Worm (Caenorhabditis elegans) whole organism, L3 larva: ENCODE measurements around the gene chil-9.
A peak's percentile ranks its signal among the peaks of the same experiment; 100 is the strongest.

Experiments used
- R02D3.7 ChIP-seq: fragments of 150-350 bp; optimal IDR thresholded peaks from 2 replicates; lab custom pipeline; 2014; ENCODE audit warnings: missing biosample characterization, missing genetic modification characterization
- ZK546.5 ChIP-seq: sonication (generic microtip); optimal IDR thresholded peaks from 2 replicates; lab custom pipeline; 2017; ENCODE audit warnings: missing biosample characterization, missing genetic modification characterization
- aly-2 ChIP-seq: fragments of 150-350 bp; optimal IDR thresholded peaks from 2 replicates; lab custom pipeline; 2014; ENCODE audit warnings: missing biosample characterization, missing genetic modification characterization
- ama-1 ChIP-seq: fragments of 150-350 bp; optimal IDR thresholded peaks from 2 replicates; lab custom pipeline; 2018
- ceh-16 ChIP-seq: sonication (generic microtip); optimal IDR thresholded peaks from 2 replicates; lab custom pipeline; 2017; ENCODE audit warnings: missing biosample characterization, missing genetic modification characterization
- ceh-28 ChIP-seq: fragments of 150-350 bp; optimal IDR thresholded peaks from 2 replicates; lab custom pipeline; 2014; ENCODE audit warnings: missing biosample characterization, missing genetic modification reagents, missing genetic modification characterization
- ceh-82 ChIP-seq: fragments of 150-350 bp; optimal IDR thresholded peaks from 2 replicates; lab custom pipeline; 2014; ENCODE audit warnings: missing biosample characterization, missing genetic modification characterization
- egl-27 ChIP-seq: sonication (generic microtip); optimal IDR thresholded peaks from 4 replicates; lab custom pipeline; 2017; ENCODE audit warnings: missing biosample characterization, missing genetic modification reagents, missing genetic modification characterization
- egl-5 ChIP-seq: fragments of 150-350 bp; optimal IDR thresholded peaks from 2 replicates; lab custom pipeline; 2017; ENCODE audit warnings: missing biosample characterization, missing genetic modification reagents, missing genetic modification characterization, inconsistent platforms
- elt-1 ChIP-seq: fragments of 150-350 bp; optimal IDR thresholded peaks from 2 replicates; lab custom pipeline; 2014; ENCODE audit warnings: missing biosample characterization, missing genetic modification characterization
- elt-2 ChIP-seq: sonication (generic microtip); optimal IDR thresholded peaks from 2 replicates; lab custom pipeline; 2016; ENCODE audit warnings: missing genetic modification reagents, mild to moderate bottlenecking, missing genetic modification characterization, missing compliant biosample characterization
- elt-3 ChIP-seq, 3 experiments: fragments of 150-350 bp in 1 of 3; sonication (generic microtip) in 2 of 3; optimal IDR thresholded peaks; 2 replicates in 2 of 3; 4 replicates in 1 of 3; lab custom pipeline; 2014 to 2017; ENCODE audit warnings: missing biosample characterization in 3 of 3, missing genetic modification characterization in 3 of 3
- fkh-10 ChIP-seq: sonication (generic microtip); optimal IDR thresholded peaks from 2 replicates; lab custom pipeline; 2017; ENCODE audit warnings: missing biosample characterization, missing genetic modification reagents, missing genetic modification characterization
- fkh-2 ChIP-seq: fragments of 150-350 bp; optimal IDR thresholded peaks from 2 replicates; lab custom pipeline; 2014; ENCODE audit warnings: missing biosample characterization, missing genetic modification reagents, missing genetic modification characterization
- fos-1 ChIP-seq: fragments of 150-350 bp; optimal IDR thresholded peaks from 2 replicates; lab custom pipeline; 2014; ENCODE audit warnings: missing biosample characterization, missing genetic modification characterization
- hmg-11 ChIP-seq: sonication (generic microtip); optimal IDR thresholded peaks from 2 replicates; lab custom pipeline; 2016; ENCODE audit warnings: missing genetic modification characterization, missing compliant biosample characterization
- lin-15B ChIP-seq: fragments of 150-350 bp; optimal IDR thresholded peaks from 2 replicates; lab custom pipeline; 2014; ENCODE audit warnings: missing biosample characterization, missing genetic modification characterization
- lin-39 ChIP-seq: fragments of 150-350 bp; optimal IDR thresholded peaks from 2 replicates; lab custom pipeline; 2018; ENCODE audit warnings: missing biosample characterization, missing genetic modification reagents, missing genetic modification characterization
- mdl-1 ChIP-seq: fragments of 150-350 bp; optimal IDR thresholded peaks from 2 replicates; lab custom pipeline; 2014; ENCODE audit warnings: missing biosample characterization, missing genetic modification characterization
- mml-1 ChIP-seq: fragments of 150-350 bp; sonication (generic microtip); optimal IDR thresholded peaks from 3 replicates; lab custom pipeline; 2014; ENCODE audit warnings: missing biosample characterization, missing genetic modification characterization
- nfya-1 ChIP-seq: sonication (generic microtip); optimal IDR thresholded peaks from 2 replicates; lab custom pipeline; 2017; ENCODE audit warnings: missing genetic modification characterization, mild to moderate bottlenecking, missing compliant biosample characterization, antibody characterized with exemption, moderate library complexity; ENCODE audit not compliant: insufficient read depth
- nhr-11 ChIP-seq: fragments of 150-350 bp; optimal IDR thresholded peaks from 2 replicates; lab custom pipeline; 2014; ENCODE audit warnings: missing biosample characterization, missing genetic modification characterization
- nhr-12 ChIP-seq: fragments of 150-350 bp; optimal IDR thresholded peaks from 2 replicates; lab custom pipeline; 2014; ENCODE audit warnings: missing biosample characterization, missing genetic modification characterization
- nhr-23 ChIP-seq: fragments of 150-350 bp; optimal IDR thresholded peaks from 2 replicates; lab custom pipeline; 2014; ENCODE audit warnings: missing biosample characterization, missing genetic modification reagents, missing genetic modification characterization
- nhr-43 ChIP-seq: sonication (generic microtip); optimal IDR thresholded peaks from 2 replicates; lab custom pipeline; 2016; ENCODE audit warnings: mild to moderate bottlenecking, missing genetic modification characterization, missing compliant biosample characterization; ENCODE audit not compliant: poor library complexity, severe bottlenecking
- nhr-77 ChIP-seq: fragments of 150-350 bp; optimal IDR thresholded peaks from 2 replicates; lab custom pipeline; 2014; ENCODE audit warnings: missing biosample characterization, missing genetic modification characterization
- pha-4 ChIP-seq: fragments of 150-350 bp; optimal IDR thresholded peaks from 2 replicates; lab custom pipeline; 2014; ENCODE audit warnings: missing biosample characterization, missing genetic modification reagents, missing genetic modification characterization
- pqm-1 ChIP-seq: fragments of 150-350 bp; optimal IDR thresholded peaks from 2 replicates; lab custom pipeline; 2017; ENCODE audit warnings: missing biosample characterization, missing genetic modification characterization, inconsistent platforms
- sea-2 ChIP-seq: fragments of 150-350 bp; sonication (generic microtip); optimal IDR thresholded peaks from 4 replicates; lab custom pipeline; 2014; ENCODE audit warnings: missing biosample characterization, missing genetic modification reagents, missing genetic modification characterization
- skn-1 ChIP-seq: fragments of 150-350 bp; optimal IDR thresholded peaks from 2 replicates; lab custom pipeline; 2014; ENCODE audit warnings: missing biosample characterization, missing genetic modification characterization
- snpc-4 ChIP-seq: fragments of 150-350 bp; optimal IDR thresholded peaks from 2 replicates; lab custom pipeline; 2014; ENCODE audit warnings: missing biosample characterization, missing genetic modification characterization
- unc-62 ChIP-seq: fragments of 150-350 bp; sonication (generic microtip); optimal IDR thresholded peaks from 4 replicates; lab custom pipeline; 2014; ENCODE audit warnings: missing biosample characterization, missing genetic modification reagents, missing genetic modification characterization
- ztf-11 ChIP-seq: fragments of 150-350 bp; optimal IDR thresholded peaks from 2 replicates; lab custom pipeline; 2014; ENCODE audit warnings: missing biosample characterization, missing genetic modification characterization
- ztf-4 ChIP-seq: fragments of 150-350 bp; optimal IDR thresholded peaks from 2 replicates; lab custom pipeline; 2014; ENCODE audit warnings: missing biosample characterization, missing genetic modification characterization

chil-9 gene

ce11 chrII:9826946-9827345 is 18.2 kb downstream of the chil-9 start:
- TF ChIP-seq ama-1 (lab: Kevin White, UChicago) (no peak), ceh-28 (no peak), ceh-82 (tag; lab: Kevin White, UChicago) (no peak), unc-62 (GFP tag; lab: Kevin White, UChicago) (no peak), fos-1 (no peak), egl-5 (tag; lab: Kevin White, UChicago) (no peak), elt-3 (tag; optimal IDR thresholded peaks at IDR 0.05; lab: Kevin White, UChicago) (no peak), pha-4 (tag; lab: Kevin White, UChicago) (no peak), mml-1 (tag; lab: Kevin White, UChicago) (no peak), elt-1 (tag; lab: Kevin White, UChicago) (no peak)

- TF ChIP-seq hmg-11 (no peak), unc-62 (GFP tag; lab: Kevin White, UChicago) (no peak), nhr-23 (no peak), fkh-2 (no peak), nhr-43 (tag; lab: Kevin White, UChicago) (no peak), R02D3.7 (no peak), pqm-1 (tag; lab: Kevin White, UChicago) (peak; percentile 89), nhr-77 (tag; lab: Kevin White, UChicago) (no peak), elt-2 (tag; lab: Kevin White, UChicago) (peak; percentile 74), sea-2 (no peak), elt-3 (tag; optimal IDR thresholded peaks at IDR 0.05; lab: Kevin White, UChicago) (peak in 1 of 3 experiments; percentile 14), ceh-82 (tag; lab: Kevin White, UChicago) (no peak), nhr-11 (tag; lab: Kevin White, UChicago) (no peak)
Observed at ce11 chrII:9807519-9807972, 37.6 kb downstream of the chil-9 start, which contains the start of gene cyp-13A8. cyp-13A8 (minus strand) TSS chrII:9807569.

DNA sequence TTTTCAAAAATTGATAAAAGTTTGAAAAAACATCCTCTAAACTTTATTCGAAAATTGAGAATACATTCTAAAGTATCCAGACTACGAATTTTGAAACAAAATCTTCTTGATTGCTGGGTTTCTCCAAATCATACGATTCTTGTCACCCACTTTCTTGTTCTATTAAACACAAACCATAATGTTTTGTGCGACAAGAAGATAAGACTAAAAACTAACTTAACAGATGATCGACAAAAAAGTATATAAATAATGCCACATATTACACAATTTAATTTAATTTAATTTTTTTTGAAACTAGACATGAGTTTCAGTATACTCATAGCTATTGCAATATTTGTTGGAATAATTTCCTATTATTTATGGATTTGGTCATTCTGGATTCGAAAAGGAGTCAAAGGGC is 41.8 kb downstream of the chil-9 start, which contains the start of gene cyp-13A7:
TSS of gene cyp-13A7 (plus strand) at position 301 of the 400 bp plus-strand sequence.
- TF ChIP-seq elt-2 (tag; lab: Kevin White, UChicago) (no peak), pqm-1 (tag; lab: Kevin White, UChicago) (no peak), ceh-28 (no peak), fkh-10 (GFP tag; lab: Kevin White, UChicago) (no peak), aly-2 (no peak), nfya-1 (tag; lab: Kevin White, UChicago) (no peak), elt-1 (tag; lab: Kevin White, UChicago) (no peak), fkh-2 (no peak)

ce11 chrII:9802642-9803041 is 42.5 kb downstream of the chil-9 start, which contains the start of gene cyp-13A6:
cyp-13A6 (minus strand) TSS chrII:9802821.
- no peak for TF ChIP-seq hmg-11
- TF ChIP-seq mdl-1 (tag; lab: Kevin White, UChicago) = no peak
- TF ChIP-seq egl-27 (tag; lab: Kevin White, UChicago) = no peak
- no peak for TF ChIP-seq fkh-2
- peak; percentile 26 for TF ChIP-seq elt-2 (tag; lab: Kevin White, UChicago)
- TF ChIP-seq nhr-12 = no peak
- TF ChIP-seq pha-4 (tag; lab: Kevin White, UChicago) = peak; percentile 2

DNA sequence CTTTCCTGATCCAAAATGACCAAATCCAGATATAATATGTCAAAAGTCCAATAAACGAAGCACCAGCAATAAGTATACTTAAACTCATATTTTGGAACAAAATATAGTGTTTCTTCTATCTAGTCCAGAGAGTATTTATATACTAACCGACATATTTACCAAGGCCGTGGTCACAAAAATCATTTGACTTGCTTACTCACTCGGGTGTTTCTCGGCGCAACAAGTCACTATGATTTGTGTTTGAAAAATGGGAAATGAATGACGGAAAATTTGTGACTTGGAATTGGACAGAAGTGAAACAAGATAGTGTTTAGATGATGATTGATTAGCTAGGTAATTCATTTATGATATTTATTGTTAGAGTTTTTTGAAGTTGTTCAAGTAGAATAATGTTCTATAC is 44.9 kb downstream of the chil-9 start, which contains the start of gene cyp-13A5:
TSS of gene cyp-13A5 (minus strand) at position 112 of the 400 bp plus-strand sequence.
- TF ChIP-seq nhr-23 (peak; percentile 47), ztf-4 (no peak), pqm-1 (tag; lab: Kevin White, UChicago) (peak; percentile 65), snpc-4 (tag; lab: Kevin White, UChicago) (no peak), skn-1 (tag; lab: Kevin White, UChicago) (no peak), mdl-1 (tag; lab: Kevin White, UChicago) (no peak), hmg-11 (no peak), nhr-11 (tag; lab: Kevin White, UChicago) (no peak), lin-39 (tag; lab: Kevin White, UChicago) (no peak), egl-27 (tag; lab: Kevin White, UChicago) (no peak), lin-15B (tag; lab: Kevin White, UChicago) (no peak), pha-4 (tag; lab: Kevin White, UChicago) (peak; percentile 64), ZK546.5 (no peak), elt-2 (tag; lab: Kevin White, UChicago) (peak; percentile 37), ceh-16 (tag; lab: Kevin White, UChicago) (no peak), ztf-11 (tag; lab: Kevin White, UChicago) (no peak), elt-3 (tag; optimal IDR thresholded peaks at IDR 0.05; lab: Kevin White, UChicago) (no peak), nfya-1 (tag; lab: Kevin White, UChicago) (no peak)
- TF ChIP-seq, all 47 proteins: peak for 4
